Fruit fly (Drosophila melanogaster) whole organism, pupa: ENCODE data around the gene CG3734.

Experiments
- CG10348 ChIP-seq: fragments of 200-800 bp; sonication (Bioruptor generic); IDR thresholded peaks from 2 replicates; pipeline ENCODE4 v1.3.6; 2022; ENCODE audit warnings: missing biosample characterization, missing genetic modification characterization
- CG13204 ChIP-seq: fragments of 200-800 bp; sonication (Bioruptor generic); optimal IDR thresholded peaks from 2 replicates; lab custom pipeline; 2018; ENCODE audit warnings: missing biosample characterization, mild to moderate bottlenecking, missing genetic modification characterization, moderate library complexity
- CG15710 ChIP-seq: fragments of 200-800 bp; sonication (Bioruptor generic); optimal IDR thresholded peaks from 2 replicates; lab custom pipeline; 2018; ENCODE audit warnings: missing biosample characterization, mild to moderate bottlenecking, missing genetic modification characterization, moderate library complexity
- CG34367 ChIP-seq: fragments of 200-800 bp; sonication (Bioruptor generic); optimal IDR thresholded peaks from 2 replicates; lab custom pipeline; 2018; ENCODE audit warnings: missing biosample characterization, mild to moderate bottlenecking, missing genetic modification characterization
- CG4496 ChIP-seq: fragments of 200-800 bp; sonication (Bioruptor generic); IDR thresholded peaks from 3 replicates; pipeline ENCODE4 v1.3.6; 2022; ENCODE audit warnings: missing biosample characterization, missing genetic modification characterization
- D1 ChIP-seq: fragments of 200-800 bp; sonication (Bioruptor generic); optimal IDR thresholded peaks from 2 replicates; lab custom pipeline; 2018; ENCODE audit warnings: missing biosample characterization, mild to moderate bottlenecking, missing genetic modification characterization, moderate library complexity
- Snoo ChIP-seq: fragments of 200-800 bp; sonication (Bioruptor generic); optimal IDR thresholded peaks from 3 replicates; lab custom pipeline; 2017; ENCODE audit warnings: missing biosample characterization, mild to moderate bottlenecking, missing genetic modification characterization, inconsistent platforms
- gl ChIP-seq: fragments of 200-800 bp; sonication (Bioruptor generic); optimal IDR thresholded peaks from 2 replicates; lab custom pipeline; 2018; ENCODE audit warnings: missing biosample characterization, mild to moderate bottlenecking, missing genetic modification characterization
- rn ChIP-seq: fragments of 200-800 bp; sonication (Bioruptor generic); IDR thresholded peaks from 2 replicates; pipeline ENCODE4 v1.3.6; 2022; ENCODE audit warnings: missing biosample characterization, missing genetic modification characterization

dm6 chr3R:19374689-19375088 is 13.0 kb upstream of the CG3734 start, which contains the start of gene CG3581:
- TF ChIP-seq CG34367 (tag; lab: Kevin White, UChicago) (no peak), D1 (tag; lab: Kevin White, UChicago) (no peak), CG10348 (GFP tag; lab: Robert Waterston, UW) (no peak), CG13204 (no peak), gl (tag; lab: Kevin White, UChicago) (no peak), rn (GFP tag; lab: Robert Waterston, UW) (no peak), CG15710 (no peak), CG4496 (GFP tag; lab: Robert Waterston, UW) (no peak), Snoo (tag; lab: Kevin White, UChicago) (no peak)
